Worm (Caenorhabditis elegans) whole organism, late embryonic: Measurements from ENCODE around the gene alh-4.
A peak's percentile ranks its signal among the peaks of the same experiment; 100 is the strongest.

Source experiments
- F13H6.1 ChIP-seq: sonication (generic microtip); optimal IDR thresholded peaks from 2 replicates; lab custom pipeline; 2016; ENCODE audit warnings: missing genetic modification characterization, missing compliant biosample characterization
- K02D7.2 ChIP-seq: sonication (generic microtip); optimal IDR thresholded peaks from 2 replicates; lab custom pipeline; 2017; ENCODE audit warnings: mild to moderate bottlenecking, missing genetic modification characterization, missing compliant biosample characterization
- K09A11.1 ChIP-seq: sonication (generic microtip); optimal IDR thresholded peaks from 2 replicates; lab custom pipeline; 2017; ENCODE audit warnings: antibody characterized with exemption, mild to moderate bottlenecking, missing genetic modification characterization, missing compliant biosample characterization; ENCODE audit not compliant: insufficient read depth
- T23F11.4 ChIP-seq: fragments of 200-800 bp; sonication (Bioruptor generic); optimal IDR thresholded peaks from 2 replicates; lab custom pipeline; 2018; ENCODE audit warnings: mild to moderate bottlenecking, missing genetic modification characterization, missing compliant biosample characterization
- Y22D7AL.16 ChIP-seq: sonication (generic microtip); optimal IDR thresholded peaks from 2 replicates; lab custom pipeline; 2016; ENCODE audit warnings: missing genetic modification characterization, missing compliant biosample characterization
- ahr-1 ChIP-seq: sonication (generic microtip); optimal IDR thresholded peaks from 2 replicates; lab custom pipeline; 2016; ENCODE audit warnings: missing genetic modification characterization, missing compliant biosample characterization
- ceh-18 ChIP-seq: sonication (generic microtip); optimal IDR thresholded peaks from 2 replicates; lab custom pipeline; 2016; ENCODE audit warnings: missing genetic modification characterization, missing compliant biosample characterization
- ceh-19 ChIP-seq: fragments of 200-800 bp; sonication (Bioruptor generic); optimal IDR thresholded peaks from 2 replicates; lab custom pipeline; 2018; ENCODE audit warnings: mild to moderate bottlenecking, missing genetic modification characterization, missing compliant biosample characterization
- ceh-2 ChIP-seq: sonication (generic microtip); optimal IDR thresholded peaks from 2 replicates; lab custom pipeline; 2016; ENCODE audit warnings: missing genotype, missing genetic modification characterization, missing compliant biosample characterization
- ceh-22 ChIP-seq: sonication (generic microtip); optimal IDR thresholded peaks from 2 replicates; lab custom pipeline; 2017; ENCODE audit warnings: missing biosample characterization, missing genetic modification characterization
- ceh-30 ChIP-seq: fragments of 150-350 bp; optimal IDR thresholded peaks from 2 replicates; lab custom pipeline; 2014; ENCODE audit warnings: missing biosample characterization, missing genetic modification characterization
- ceh-31 ChIP-seq: sonication (generic microtip); optimal IDR thresholded peaks from 2 replicates; lab custom pipeline; 2016; ENCODE audit warnings: missing genetic modification characterization, missing compliant biosample characterization
- ceh-34 ChIP-seq: sonication (generic microtip); optimal IDR thresholded peaks from 2 replicates; lab custom pipeline; 2016; ENCODE audit warnings: mild to moderate bottlenecking, missing genetic modification characterization, missing compliant biosample characterization
- ceh-45 ChIP-seq: fragments of 200-800 bp; sonication (Bioruptor generic); IDR thresholded peaks from 2 replicates; pipeline ENCODE4 v1.3.6; 2022; ENCODE audit warnings: missing genetic modification reagents, missing genetic modification characterization, missing compliant biosample characterization
- ceh-9 ChIP-seq: sonication (generic microtip); optimal IDR thresholded peaks from 2 replicates; lab custom pipeline; 2016; ENCODE audit warnings: mild to moderate bottlenecking, missing genetic modification characterization, inconsistent platforms, missing compliant biosample characterization
- dve-1 ChIP-seq: sonication (generic microtip); optimal IDR thresholded peaks from 2 replicates; lab custom pipeline; 2017; ENCODE audit warnings: antibody characterized with exemption, mild to moderate bottlenecking, missing genetic modification characterization, missing compliant biosample characterization
- elt-2 ChIP-seq: sonication (generic microtip); optimal IDR thresholded peaks from 2 replicates; lab custom pipeline; 2016; ENCODE audit warnings: missing genetic modification reagents, missing genetic modification characterization, missing compliant biosample characterization
- ets-4 ChIP-seq: sonication (generic microtip); optimal IDR thresholded peaks from 2 replicates; lab custom pipeline; 2016; ENCODE audit warnings: missing genetic modification characterization, missing compliant biosample characterization
- fax-1 ChIP-seq: sonication (generic microtip); optimal IDR thresholded peaks from 2 replicates; lab custom pipeline; 2016; ENCODE audit warnings: missing genotype, missing genetic modification characterization, missing compliant biosample characterization
- fkh-10 ChIP-seq: fragments of 150-350 bp; optimal IDR thresholded peaks from 2 replicates; lab custom pipeline; 2014; ENCODE audit warnings: missing biosample characterization, missing genetic modification reagents, missing genetic modification characterization
- hlh-15 ChIP-seq: sonication (generic microtip); optimal IDR thresholded peaks from 2 replicates; lab custom pipeline; 2016; ENCODE audit warnings: missing genetic modification characterization, missing compliant biosample characterization
- lin-11 ChIP-seq: fragments of 200-800 bp; sonication (Bioruptor generic); optimal IDR thresholded peaks from 2 replicates; lab custom pipeline; 2018; ENCODE audit warnings: mild to moderate bottlenecking, missing genetic modification characterization, missing compliant biosample characterization
- madf-2 ChIP-seq: sonication (generic microtip); optimal IDR thresholded peaks from 2 replicates; lab custom pipeline; 2017; ENCODE audit warnings: missing genetic modification characterization, missing compliant biosample characterization
- mec-3 ChIP-seq: sonication (generic microtip); optimal IDR thresholded peaks from 2 replicates; lab custom pipeline; 2016; ENCODE audit warnings: borderline replicate concordance, missing genetic modification characterization, missing compliant biosample characterization
- nhr-232 ChIP-seq: sonication (generic microtip); optimal IDR thresholded peaks from 2 replicates; lab custom pipeline; 2016; ENCODE audit warnings: missing genetic modification characterization, missing compliant biosample characterization
- odd-2 ChIP-seq: sonication (generic microtip); optimal IDR thresholded peaks from 2 replicates; lab custom pipeline; 2017; ENCODE audit warnings: antibody characterized with exemption, mild to moderate bottlenecking, missing genetic modification characterization, missing compliant biosample characterization
- pat-9 ChIP-seq: fragments of 200-800 bp; sonication (Bioruptor generic); optimal IDR thresholded peaks from 2 replicates; lab custom pipeline; 2018; ENCODE audit warnings: mild to moderate bottlenecking, missing genetic modification characterization, moderate library complexity, missing compliant biosample characterization
- sox-2 ChIP-seq: fragments of 200-800 bp; sonication (Bioruptor generic); IDR thresholded peaks from 2 replicates; pipeline ENCODE4 v1.3.6; 2022; ENCODE audit warnings: missing genetic modification reagents, missing genetic modification characterization, missing compliant biosample characterization
- sox-4 ChIP-seq: sonication (generic microtip); optimal IDR thresholded peaks from 2 replicates; lab custom pipeline; 2017; ENCODE audit warnings: mild to moderate bottlenecking, missing genetic modification characterization, inconsistent platforms, missing compliant biosample characterization
- unc-86 ChIP-seq: sonication (generic microtip); optimal IDR thresholded peaks from 2 replicates; lab custom pipeline; 2016; ENCODE audit warnings: missing genetic modification characterization, missing compliant biosample characterization
- zip-5 ChIP-seq: sonication (generic microtip); optimal IDR thresholded peaks from 2 replicates; lab custom pipeline; 2016; ENCODE audit warnings: missing genetic modification characterization, missing compliant biosample characterization
- ztf-16 ChIP-seq: sonication (generic microtip); optimal IDR thresholded peaks from 2 replicates; lab custom pipeline; 2017; ENCODE audit warnings: missing genetic modification characterization, missing compliant biosample characterization

The alh-4 gene

ce11 chrV:6407587-6407986 is 22.1 kb downstream of the alh-4 start:
- no peak for TF ChIP-seq hlh-15 (tag; lab: Kevin White, UChicago)
- TF ChIP-seq elt-2 (tag; lab: Kevin White, UChicago): peak; percentile 13
- TF ChIP-seq, all 69 proteins: peak for 1

- no peak for TF ChIP-seq ahr-1 (tag; lab: Kevin White, UChicago)
- no peak for TF ChIP-seq ztf-16 (tag; lab: Kevin White, UChicago)
These were observed 28.7 kb downstream of the alh-4 start for ce11 chrV:6400950-6401551.

- no peak for TF ChIP-seq ceh-22 (tag; lab: Kevin White, UChicago)
- TF ChIP-seq fkh-10 (GFP tag; lab: Kevin White, UChicago): no peak
- TF ChIP-seq odd-2 (tag; lab: Kevin White, UChicago): no peak
- TF ChIP-seq K09A11.1 (tag; lab: Kevin White, UChicago): no peak
- no peak for TF ChIP-seq Y22D7AL.16 (tag; lab: Kevin White, UChicago)
- TF ChIP-seq dve-1 (tag; lab: Kevin White, UChicago): no peak
- no peak for TF ChIP-seq pat-9 (tag; lab: Kevin White, UChicago)
- TF ChIP-seq ceh-18 (tag; lab: Kevin White, UChicago): no peak
- no peak for TF ChIP-seq lin-11 (tag; lab: Kevin White, UChicago)
- TF ChIP-seq mec-3: no peak
- TF ChIP-seq ztf-16 (tag; lab: Kevin White, UChicago): no peak
- no peak for TF ChIP-seq ceh-31 (tag; lab: Kevin White, UChicago)
- no peak for TF ChIP-seq K02D7.2
- TF ChIP-seq nhr-232 (tag; lab: Kevin White, UChicago): no peak
These were observed 29.2 kb downstream of the alh-4 start for ce11 chrV:6400528-6400927.

ce11 chrV:6399831-6400230 is 29.9 kb downstream of the alh-4 start, which contains the start of gene gfi-1:
Gene gfi-1, minus strand, starts transcription at chrV:6399931.
- TF ChIP-seq T23F11.4 (GFP tag; lab: Kevin White, UChicago): no peak
- TF ChIP-seq ceh-2 (tag; lab: Kevin White, UChicago): no peak
- TF ChIP-seq ceh-30 (tag; lab: Kevin White, UChicago): no peak
- TF ChIP-seq ceh-22 (tag; lab: Kevin White, UChicago): no peak
- no peak for TF ChIP-seq odd-2 (tag; lab: Kevin White, UChicago)

ce11 chrV:6398922-6399321 is 30.8 kb downstream of the alh-4 start:
- TF ChIP-seq fax-1 (no peak), F13H6.1 (tag; lab: Kevin White, UChicago) (no peak), zip-5 (tag; lab: Kevin White, UChicago) (no peak), ceh-9 (tag; lab: Kevin White, UChicago) (no peak), ceh-34 (no peak), ets-4 (tag; lab: Kevin White, UChicago) (no peak), sox-4 (tag; lab: Kevin White, UChicago) (no peak), K09A11.1 (tag; lab: Kevin White, UChicago) (no peak), madf-2 (tag; lab: Kevin White, UChicago) (no peak), ceh-31 (tag; lab: Kevin White, UChicago) (no peak), T23F11.4 (GFP tag; lab: Kevin White, UChicago) (no peak), sox-2 (GFP tag; lab: Robert Waterston, UW) (no peak), unc-86 (tag; lab: Kevin White, UChicago) (no peak), ceh-19 (GFP tag; lab: Kevin White, UChicago) (no peak), lin-11 (tag; lab: Kevin White, UChicago) (no peak), ceh-2 (tag; lab: Kevin White, UChicago) (no peak), ceh-45 (GFP tag; lab: Robert Waterston, UW) (no peak)
